Fruit fly (Drosophila melanogaster) whole organism, embryonic: ENCODE measurements around the gene Kat60.
A peak's percentile ranks its signal among the peaks of the same experiment; 100 is the strongest.

Experiments
- Abd-B ChIP-seq: fragments of 200-800 bp; sonication (Bioruptor generic); optimal IDR thresholded peaks from 2 replicates; lab custom pipeline; 2018; ENCODE audit warnings: missing biosample characterization, mild to moderate bottlenecking, missing genetic modification characterization, moderate library complexity
- Awh ChIP-seq: fragments of 200-800 bp; sonication (Bioruptor generic); IDR thresholded peaks from 2 replicates; pipeline ENCODE4, ENCODE4 v1.3.6; 2022; ENCODE audit warnings: missing biosample characterization, missing genetic modification characterization
- CG10366 ChIP-seq: fragments of 200-800 bp; sonication (Bioruptor generic); IDR thresholded peaks from 2 replicates; pipeline ENCODE4 v1.3.6; 2022; ENCODE audit warnings: missing biosample characterization, missing genetic modification characterization
- CG10543 ChIP-seq: fragments of 200-800 bp; sonication (Bioruptor generic); optimal IDR thresholded peaks from 3 replicates; lab custom pipeline; 2017; ENCODE audit warnings: missing biosample characterization, mild to moderate bottlenecking, missing genetic modification characterization, moderate library complexity
- CG11093 ChIP-seq: fragments of 200-800 bp; sonication (Bioruptor generic); IDR thresholded peaks from 3 replicates; pipeline ENCODE4 v1.3.6; 2022; ENCODE audit warnings: missing biosample characterization, missing genetic modification characterization
- CG11696 ChIP-seq: fragments of 200-800 bp; sonication (Bioruptor generic); IDR thresholded peaks from 2 replicates; pipeline ENCODE4 v1.3.6; 2022; ENCODE audit warnings: missing biosample characterization, missing genetic modification characterization
- CG12155 ChIP-seq: fragments of 200-800 bp; sonication (Bioruptor generic); optimal IDR thresholded peaks from 3 replicates; lab custom pipeline; 2016; ENCODE audit warnings: missing biosample characterization, missing genetic modification characterization
- CG12744 ChIP-seq: fragments of 200-800 bp; sonication (Bioruptor generic); optimal IDR thresholded peaks from 2 replicates; lab custom pipeline; 2016; ENCODE audit warnings: missing biosample characterization, missing genetic modification characterization
- CG14014 ChIP-seq: fragments of 200-800 bp; sonication (Bioruptor generic); IDR thresholded peaks from 2 replicates; pipeline ENCODE4 v1.3.6; 2022; ENCODE audit warnings: missing biosample characterization, missing genetic modification characterization
- CG14667 ChIP-seq: fragments of 200-800 bp; sonication (Bioruptor generic); IDR thresholded peaks from 2 replicates; pipeline ENCODE4 v1.3.6; 2022; ENCODE audit warnings: missing biosample characterization, missing genetic modification characterization
- CG14860 ChIP-seq: fragments of 200-800 bp; sonication (Bioruptor generic); IDR thresholded peaks from 3 replicates; pipeline ENCODE4 v1.3.6; 2022; ENCODE audit warnings: missing biosample characterization, missing genetic modification characterization; ENCODE audit not compliant: partially characterized antibody
- CG1529 ChIP-seq: fragments of 200-800 bp; sonication (Bioruptor generic); optimal IDR thresholded peaks from 3 replicates; lab custom pipeline; 2018; ENCODE audit warnings: missing biosample characterization, missing genetic modification characterization
- CG1603 ChIP-seq: fragments of 200-800 bp; sonication (Bioruptor generic); optimal IDR thresholded peaks from 2 replicates; lab custom pipeline; 2019; ENCODE audit warnings: missing biosample characterization, mild to moderate bottlenecking, missing genetic modification characterization, moderate library complexity
- CG17328 ChIP-seq: fragments of 200-800 bp; sonication (Bioruptor generic); IDR thresholded peaks from 2 replicates; pipeline ENCODE4 v1.3.6; 2022; ENCODE audit warnings: missing biosample characterization, missing genetic modification characterization
- CG17385 ChIP-seq: fragments of 200-800 bp; sonication (Bioruptor generic); optimal IDR thresholded peaks from 3 replicates; lab custom pipeline; 2018; ENCODE audit warnings: missing biosample characterization, mild to moderate bottlenecking, missing genetic modification characterization
- CG17612 ChIP-seq: fragments of 200-800 bp; sonication (Bioruptor generic); IDR thresholded peaks from 2 replicates; pipeline ENCODE4 v1.3.6; 2022; ENCODE audit warnings: missing biosample characterization, missing genetic modification characterization
- CG4730 ChIP-seq: fragments of 200-800 bp; sonication (Bioruptor generic); IDR thresholded peaks from 2 replicates; pipeline ENCODE4 v1.3.6; 2022; ENCODE audit warnings: missing biosample characterization, missing genetic modification characterization
- CG9727 ChIP-seq: fragments of 200-800 bp; sonication (Bioruptor generic); optimal IDR thresholded peaks from 3 replicates; lab custom pipeline; 2017; ENCODE audit warnings: missing biosample characterization, mild to moderate bottlenecking, missing genetic modification characterization
- Dek ChIP-seq: fragments of 200-800 bp; sonication (Bioruptor generic); optimal IDR thresholded peaks from 3 replicates; lab custom pipeline; 2019; ENCODE audit warnings: missing biosample characterization, mild to moderate bottlenecking, missing genetic modification characterization, moderate library complexity
- Dll ChIP-seq: fragments of 200-800 bp; sonication (Bioruptor generic); IDR thresholded peaks from 4 replicates; pipeline ENCODE4 v1.3.6; 2022; ENCODE audit warnings: missing biosample characterization, missing genetic modification characterization; ENCODE audit not compliant: partially characterized antibody
- Gug ChIP-seq: fragments of 200-800 bp; sonication (Bioruptor generic); IDR thresholded peaks from 4 replicates; pipeline ENCODE4 v1.3.6; 2022; ENCODE audit warnings: missing biosample characterization, missing genetic modification characterization
- HLH3B ChIP-seq: fragments of 200-800 bp; sonication (Bioruptor generic); IDR thresholded peaks from 2 replicates; pipeline ENCODE4 v1.3.6; 2022; ENCODE audit warnings: missing biosample characterization, missing genetic modification characterization
- Hr3 ChIP-seq: fragments of 200-800 bp; sonication (Bioruptor generic); optimal IDR thresholded peaks from 3 replicates; lab custom pipeline; 2016; ENCODE audit warnings: missing biosample characterization, missing genetic modification characterization
- Med ChIP-seq: fragments of 200-800 bp; sonication (Bioruptor generic); peaks from one replicate; lab custom pipeline; 2016; ENCODE audit warnings: missing biosample characterization, missing genetic modification characterization, mild to moderate bottlenecking, inconsistent platforms, moderate library complexity
- NK7.1 ChIP-seq: fragments of 200-800 bp; sonication (Bioruptor generic); optimal IDR thresholded peaks from 3 replicates; lab custom pipeline; 2016; ENCODE audit warnings: missing biosample characterization, missing genetic modification characterization
- Nf-YB ChIP-seq: fragments of 200-800 bp; sonication (Bioruptor generic); optimal IDR thresholded peaks from 3 replicates; lab custom pipeline; 2019; ENCODE audit warnings: missing biosample characterization, mild to moderate bottlenecking, missing genetic modification characterization, moderate library complexity
- Oaz ChIP-seq: fragments of 200-800 bp; sonication (Bioruptor generic); IDR thresholded peaks from 2 replicates; pipeline ENCODE4 v1.3.6; 2022; ENCODE audit warnings: missing biosample characterization, missing genetic modification characterization
- Rfx ChIP-seq: fragments of 200-800 bp; sonication (Bioruptor generic); IDR thresholded peaks from 2 replicates; pipeline ENCODE4 v1.3.6; 2022; ENCODE audit warnings: missing biosample characterization, missing genetic modification characterization
- Sox102F ChIP-seq: fragments of 200-800 bp; sonication (Bioruptor generic); optimal IDR thresholded peaks from 2 replicates; lab custom pipeline; 2018; ENCODE audit warnings: missing biosample characterization, mild to moderate bottlenecking, missing genetic modification characterization, moderate library complexity
- Ssrp ChIP-seq: fragments of 200-800 bp; sonication (Bioruptor generic); optimal IDR thresholded peaks from 2 replicates; lab custom pipeline; 2018; ENCODE audit warnings: missing biosample characterization, mild to moderate bottlenecking, missing genetic modification characterization, moderate library complexity
- Stat92E ChIP-seq, 3 experiments: fragments of >200 bp in 2 of 3; fragments of 200-800 bp in 1 of 3; sonication (Bioruptor generic) in 1 of 3; optimal IDR thresholded peaks; 2 replicates each; lab custom pipeline; 2017 to 2019; ENCODE audit warnings: missing biosample characterization in 3 of 3, missing genetic modification characterization in 3 of 3, mild to moderate bottlenecking in 1 of 3, moderate library complexity in 1 of 3
- Vsx1 ChIP-seq: fragments of 200-800 bp; sonication (Bioruptor generic); optimal IDR thresholded peaks from 2 replicates; lab custom pipeline; 2017; ENCODE audit warnings: missing biosample characterization, mild to moderate bottlenecking, missing genetic modification characterization, missing genetic modification reagents
- Xbp1 ChIP-seq: fragments of 200-800 bp; sonication (Bioruptor generic); optimal IDR thresholded peaks from 3 replicates; lab custom pipeline; 2016; ENCODE audit warnings: missing biosample characterization, mild to moderate bottlenecking, missing genetic modification characterization
- ash1 ChIP-seq: fragments of 200-800 bp; sonication (Bioruptor generic); optimal IDR thresholded peaks from 2 replicates; lab custom pipeline; 2018; ENCODE audit warnings: missing biosample characterization, mild to moderate bottlenecking, missing genetic modification characterization
- corto ChIP-seq: fragments of 200-800 bp; sonication (Bioruptor generic); optimal IDR thresholded peaks from 2 replicates; lab custom pipeline; 2016; ENCODE audit warnings: missing biosample characterization, mild to moderate bottlenecking, missing genetic modification characterization, moderate library complexity
- gcm ChIP-seq: fragments of 200-800 bp; sonication (Bioruptor generic); optimal IDR thresholded peaks from 2 replicates; lab custom pipeline; 2019; ENCODE audit warnings: missing biosample characterization, mild to moderate bottlenecking, missing genetic modification characterization, moderate library complexity
- hkb ChIP-seq, 2 experiments: fragments of 200-800 bp in 1 of 2; fragments of >200 bp in 1 of 2; sonication (Bioruptor generic) in 1 of 2; IDR thresholded peaks in 1 of 2; optimal IDR thresholded peaks in 1 of 2; 2 replicates each; pipeline versions ENCODE4 v1.3.6 to Lab custom; 2017 to 2022; ENCODE audit warnings: missing biosample characterization in 1 of 2, missing genetic modification characterization in 1 of 2
- kah ChIP-seq: fragments of 200-800 bp; sonication (Bioruptor generic); optimal IDR thresholded peaks from 2 replicates; lab custom pipeline; 2018; ENCODE audit warnings: missing biosample characterization, mild to moderate bottlenecking, missing genetic modification characterization
- klu ChIP-seq: fragments of 200-800 bp; sonication (Bioruptor generic); IDR thresholded peaks from 2 replicates; pipeline ENCODE4 v1.3.6; 2022; ENCODE audit warnings: missing biosample characterization, missing genetic modification characterization
- nau ChIP-seq: fragments of 200-800 bp; sonication (Bioruptor generic); optimal IDR thresholded peaks from 3 replicates; lab custom pipeline; 2017; ENCODE audit warnings: missing biosample characterization, mild to moderate bottlenecking, missing genetic modification characterization, missing genetic modification reagents
- phol ChIP-seq: fragments of 200-800 bp; sonication (Bioruptor generic); optimal IDR thresholded peaks from 3 replicates; lab custom pipeline; 2018; ENCODE audit warnings: missing biosample characterization, mild to moderate bottlenecking, missing genetic modification characterization, moderate library complexity
- sisA ChIP-seq: fragments of 200-800 bp; sonication (Bioruptor generic); IDR thresholded peaks from 2 replicates; pipeline ENCODE4 v1.3.6; 2022; ENCODE audit warnings: missing biosample characterization, missing genetic modification characterization
- tio ChIP-seq: fragments of 200-800 bp; sonication (Bioruptor generic); optimal IDR thresholded peaks from 2 replicates; lab custom pipeline; 2017; ENCODE audit warnings: missing biosample characterization, missing genetic modification characterization, inconsistent platforms
- tna ChIP-seq: fragments of 200-800 bp; sonication (Bioruptor generic); IDR thresholded peaks from 2 replicates; pipeline ENCODE4 v1.3.6; 2022; ENCODE audit warnings: missing biosample characterization, missing genetic modification characterization; ENCODE audit not compliant: partially characterized antibody
- zfh1 ChIP-seq: fragments of 200-800 bp; sonication (Bioruptor generic); IDR thresholded peaks from 3 replicates; pipeline ENCODE4 v1.3.6; 2022; ENCODE audit warnings: missing biosample characterization, missing genetic modification characterization
- zfh2 ChIP-seq: fragments of 200-800 bp; sonication (Bioruptor generic); optimal IDR thresholded peaks from 2 replicates; lab custom pipeline; 2016; ENCODE audit warnings: missing biosample characterization, missing genetic modification characterization

The Kat60 gene

dm6 chr3R:5263311-5264250 is 31.6 kb upstream of the Kat60 start (continued):
- TF ChIP-seq corto (GFP tag; lab: Kevin White, UChicago) (no peak), Rfx (GFP tag; lab: Robert Waterston, UW) (peak; percentile 83), zfh1 (GFP tag; lab: Robert Waterston, UW) (0 out of 3 replicates have a peak, but pooled peaks have one; percentile 45), tio (peak; percentile 56), CG17328 (peak; percentile 55), CG1529 (GFP tag; lab: Kevin White, UChicago) (peak; percentile 52), CG12155 (GFP tag; lab: Kevin White, UChicago) (peak; percentile 46), CG1603 (peak; percentile 51), Gug (peak; percentile 60; the same call in 1 of the 4 replicates), Ssrp (peak; percentile 87), gcm (peak; percentile 82), Sox102F (GFP tag; lab: Kevin White, UChicago) (peak; percentile 86), CG17385 (peak; percentile 87), CG4730 (GFP tag; lab: Robert Waterston, UW) (peak; percentile 55), CG12744 (GFP tag; lab: Kevin White, UChicago) (no peak), Dek (peak; percentile 78), zfh2 (GFP tag; lab: Kevin White, UChicago) (peak; percentile 8), Abd-B (GFP tag; lab: Kevin White, UChicago) (peak; percentile 87), Med (peak; percentile 78), CG10366 (GFP tag; lab: Robert Waterston, UW) (peak; percentile 51; the same call in 1 of the 2 replicates), kah (GFP tag; lab: Kevin White, UChicago) (peak; percentile 74), Oaz (GFP tag; lab: Robert Waterston, UW) (0 out of 2 replicates have a peak, but pooled peaks have one; percentile 43), CG11696 (GFP tag; lab: Robert Waterston, UW) (peak; percentile 61), CG14014 (GFP tag; lab: Robert Waterston, UW) (peak; percentile 79), Hr3 (GFP tag; lab: Kevin White, UChicago) (peak; percentile 89), tna (GFP tag; lab: Robert Waterston, UW) (peak; percentile 24; the same call in 1 of the 2 replicates), nau (no peak), CG11093 (GFP tag; lab: Robert Waterston, UW) (peak; percentile 73; the same call in 1 of the 3 replicates), HLH3B (GFP tag; lab: Robert Waterston, UW) (peak; percentile 76), Vsx1 (GFP tag; lab: Kevin White, UChicago) (peak; percentile 84), phol (tag; lab: Kevin White, UChicago) (peak; percentile 91), Awh (GFP tag; lab: Robert Waterston, UW) (peak; percentile 18; the same call in 1 of the 2 replicates), ash1 (GFP tag; lab: Kevin White, UChicago) (no peak), CG10543 (GFP tag; lab: Kevin White, UChicago) (peak; percentile 89), Xbp1 (GFP tag; lab: Kevin White, UChicago) (peak; percentile 82), CG14667 (no peak; the same call in 1 of the 2 replicates), CG17612 (0 out of 2 replicates have a peak, but pooled peaks have one; percentile 4), Dll (GFP tag; lab: Robert Waterston, UW) (0 out of 4 replicates have a peak, but pooled peaks have one; percentile 29), hkb (optimal IDR thresholded peaks at IDR 0.05; lab: Kevin White, UChicago) (no peak), hkb (GFP tag; IDR thresholded peaks at IDR 0.05; lab: Robert Waterston, UW) (peak; percentile 68), Nf-YB (peak; percentile 71), Stat92E (GFP tag; optimal IDR thresholded peaks at IDR 0.05; lab: Kevin White, UChicago) (no peak), CG14860 (GFP tag; lab: Robert Waterston, UW) (no peak), klu (GFP tag; lab: Robert Waterston, UW) (peak; percentile 73; the same call in 1 of the 2 replicates), NK7.1 (GFP tag; lab: Kevin White, UChicago) (no peak), sisA (GFP tag; lab: Robert Waterston, UW) (peak; percentile 67; the same call in 1 of the 2 replicates), CG9727 (GFP tag; lab: Kevin White, UChicago) (peak; percentile 91)
